Fruit fly (Drosophila melanogaster) S2 (cell line): ENCODE results near the gene Sf3b5.

Experiments used
- CG8478 ChIP-seq: fragments of >200 bp; optimal IDR thresholded peaks from 2 replicates; lab custom pipeline; 2018
- CTCF ChIP-seq, 2 experiments: fragments of >200 bp; optimal IDR thresholded peaks; 2 replicates each; lab custom pipeline; 2018

Sf3b5 gene

dm6 chr3R:9049091-9049981, 34.2 kb upstream of the Sf3b5 start:
- TF ChIP-seq CG8478 (lab: Kevin White, UChicago): no peak
- no peak for TF ChIP-seq CTCF (optimal IDR thresholded peaks at IDR 0.05; lab: Kevin White, UChicago)

dm6 chr3R:9048466-9049072, 33.4 kb upstream of the Sf3b5 start, which contains the start of gene Mst85C:
Gene Mst85C, plus strand, starts transcription at chr3R:9048645.
- TF ChIP-seq CG8478 (lab: Kevin White, UChicago): no peak
- no peak for TF ChIP-seq CTCF (optimal IDR thresholded peaks at IDR 0.05; lab: Kevin White, UChicago)

DNA sequence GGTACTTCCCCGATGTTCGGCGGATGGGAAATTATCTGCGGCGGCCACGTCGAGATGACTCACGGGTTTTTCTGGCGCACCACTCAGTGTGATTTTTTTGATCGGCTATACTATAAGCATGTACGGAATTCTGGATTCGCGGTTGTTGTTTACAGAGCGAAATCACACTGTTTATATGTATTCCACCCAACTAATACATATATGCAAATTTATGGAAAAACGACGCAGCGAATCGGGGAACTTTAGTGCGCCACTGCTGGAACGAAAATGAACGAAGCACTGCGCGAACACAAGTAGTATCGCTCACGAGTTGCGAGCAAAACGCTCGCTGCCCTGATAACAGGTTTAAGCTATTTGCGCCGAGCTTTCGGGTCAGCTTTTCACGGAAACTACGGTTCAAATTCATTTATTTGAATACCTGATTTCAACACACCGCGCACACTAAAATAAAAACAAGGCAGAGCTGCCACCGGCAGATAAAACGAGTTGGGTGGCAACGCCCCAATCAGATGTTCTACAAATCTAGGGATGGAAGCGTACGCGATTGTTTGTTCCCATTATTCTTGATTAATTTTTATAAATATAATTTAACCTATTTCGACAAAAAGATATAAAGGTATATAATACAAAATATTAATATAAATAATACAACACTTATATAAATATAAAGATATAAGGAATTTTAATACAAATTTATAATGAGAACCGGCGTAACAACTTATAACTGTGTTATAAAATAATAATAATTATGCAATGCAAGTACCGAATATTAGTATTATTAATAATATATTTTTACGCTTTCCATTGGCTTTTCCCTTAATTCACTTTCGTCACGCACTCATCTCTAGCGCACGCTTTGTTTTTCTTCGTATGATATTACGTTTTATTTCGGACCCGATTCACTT, 32.7 kb upstream of the Sf3b5 start, which contains the start of gene Rel:
Rel (minus strand) TSS at position 417 of the 905 bp plus-strand sequence.
- TF ChIP-seq CTCF (optimal IDR thresholded peaks at IDR 0.05; lab: Kevin White, UChicago) (no peak), CG8478 (lab: Kevin White, UChicago) (no peak)

DNA sequence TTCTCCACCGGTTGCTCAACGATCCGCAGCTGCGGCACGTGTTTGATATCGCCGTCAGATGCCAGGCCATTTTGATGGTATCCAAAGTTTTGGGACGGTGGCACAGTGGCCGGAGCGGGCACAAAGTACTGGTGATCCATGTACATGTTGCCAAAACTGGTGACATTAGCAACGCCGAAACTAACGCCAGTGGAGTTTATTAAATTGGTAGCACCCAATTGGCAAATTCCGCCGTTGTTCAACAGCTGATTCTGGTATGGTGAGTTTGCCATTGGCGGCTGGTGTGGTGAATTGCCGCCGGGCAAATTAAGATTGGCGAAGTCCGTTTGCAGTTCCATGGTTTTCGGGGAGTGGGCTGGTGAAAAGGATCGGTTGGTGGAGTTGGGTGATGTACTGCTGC, 31.8 kb upstream of the Sf3b5 start:
- TF ChIP-seq CG8478 (lab: Kevin White, UChicago) (no peak), CTCF (optimal IDR thresholded peaks at IDR 0.05; lab: Kevin White, UChicago) (no peak)

DNA sequence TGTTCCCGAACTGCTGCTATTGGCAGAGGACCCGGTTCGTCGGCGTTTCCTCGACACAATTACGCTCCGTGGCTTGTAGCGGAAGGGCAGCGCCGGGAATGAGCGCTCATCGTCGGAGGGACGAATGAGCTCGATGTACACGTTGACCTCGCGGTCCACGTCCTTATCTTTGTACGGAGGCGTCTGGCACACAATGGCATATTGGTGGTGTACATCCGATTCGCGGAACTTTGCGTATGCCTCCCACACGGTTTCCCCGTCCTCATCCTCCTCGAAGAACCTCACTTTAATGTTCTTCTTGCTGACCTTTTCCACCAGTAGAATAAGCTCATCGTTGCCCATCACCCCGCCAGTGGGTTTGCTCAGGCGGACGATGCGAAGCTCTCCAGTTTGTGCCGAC, 30.6 kb upstream of the Sf3b5 start:
- no peak for TF ChIP-seq CTCF (optimal IDR thresholded peaks at IDR 0.05; lab: Kevin White, UChicago)
- TF ChIP-seq CG8478 (lab: Kevin White, UChicago): no peak

DNA sequence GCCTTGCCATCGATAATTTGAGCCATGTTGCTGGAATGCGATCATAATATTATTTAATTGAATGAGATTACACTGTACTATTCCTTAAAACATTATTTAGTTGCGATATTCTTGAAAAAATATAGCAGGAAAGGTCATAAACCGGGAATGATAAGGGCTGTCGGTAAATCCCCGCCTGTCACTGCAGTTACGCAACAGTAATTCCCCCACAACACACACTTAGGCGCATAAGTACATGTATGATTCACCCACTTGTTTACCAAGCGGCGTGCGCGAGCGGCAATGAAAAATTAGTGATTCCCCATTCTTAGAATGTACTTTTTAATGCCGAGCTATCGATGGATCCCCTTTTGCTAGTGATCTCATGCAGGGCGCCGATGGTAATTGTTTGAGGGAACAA, 28.5 kb upstream of the Sf3b5 start:
- TF ChIP-seq CG8478 (lab: Kevin White, UChicago): no peak
- no peak for TF ChIP-seq CTCF (optimal IDR thresholded peaks at IDR 0.05; lab: Kevin White, UChicago)

DNA sequence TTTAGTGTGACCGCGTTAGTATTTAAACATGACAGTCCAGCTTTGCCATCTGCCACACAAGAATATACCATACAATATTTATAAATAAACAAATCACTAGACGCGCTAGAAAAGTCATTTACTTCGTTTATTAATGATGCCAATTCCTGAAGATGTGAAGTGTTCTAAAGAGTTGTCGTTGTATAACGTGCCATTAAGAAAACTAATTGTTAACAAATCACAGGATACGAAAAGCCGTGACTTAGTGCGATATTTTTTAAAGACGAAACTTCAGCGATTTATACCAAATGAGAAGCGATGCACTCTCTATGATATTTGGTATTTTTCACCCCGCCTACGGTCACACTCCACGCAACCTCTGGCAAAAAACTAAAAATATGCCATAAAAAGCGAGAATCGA, 24.3 kb upstream of the Sf3b5 start, which contains the start of gene neur:
neur (minus strand) TSS at position 24 of the 400 bp plus-strand sequence.
- TF ChIP-seq CG8478 (lab: Kevin White, UChicago) (no peak), CTCF (optimal IDR thresholded peaks at IDR 0.05; lab: Kevin White, UChicago) (no peak)

DNA sequence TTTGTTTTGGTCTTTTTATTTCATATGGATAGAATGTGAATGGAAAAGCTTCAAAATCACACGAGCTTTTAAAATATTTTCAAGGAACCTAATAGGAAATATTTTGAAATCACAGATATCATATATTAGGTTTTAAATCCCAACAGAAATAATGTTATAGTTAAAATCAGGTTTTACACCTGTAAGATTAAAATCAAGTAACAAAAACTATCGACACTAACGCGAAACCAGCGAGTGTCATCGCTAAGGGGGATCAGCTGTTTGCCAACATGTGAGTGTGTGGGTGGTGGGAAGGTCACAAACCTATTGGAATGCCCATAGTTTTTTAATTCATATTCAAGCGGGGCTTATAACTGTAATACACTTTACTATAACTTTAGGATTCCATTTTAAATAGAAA, 23.5 kb upstream of the Sf3b5 start, which contains the start of gene hyx:
hyx (plus strand) TSS at position 109 of the 400 bp plus-strand sequence.
- TF ChIP-seq CG8478 (lab: Kevin White, UChicago): no peak

DNA sequence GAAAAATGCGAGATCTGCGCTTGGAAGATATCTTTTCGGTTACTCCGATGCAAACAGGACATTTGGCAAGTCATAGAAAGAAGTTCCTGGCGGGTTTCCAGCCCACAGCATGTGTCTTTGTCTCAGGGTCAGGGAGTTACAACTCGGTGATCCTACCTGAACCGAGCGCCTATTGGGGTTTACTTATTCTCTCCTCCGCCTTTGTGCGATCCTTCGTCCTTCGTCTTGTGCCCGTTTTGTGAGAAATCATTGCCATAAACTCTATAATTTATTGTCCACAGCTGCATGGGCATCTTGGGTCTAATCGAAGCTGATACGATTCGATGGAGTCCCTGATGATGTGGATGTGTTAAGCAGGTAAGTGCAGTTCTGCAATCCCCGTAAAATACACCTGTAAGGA, 22.8 kb upstream of the Sf3b5 start:
- TF ChIP-seq CG8478 (lab: Kevin White, UChicago) (no peak), CTCF (optimal IDR thresholded peaks at IDR 0.05; lab: Kevin White, UChicago) (no peak)

dm6 chr3R:9035252-9035651, 20.1 kb upstream of the Sf3b5 start:
- TF ChIP-seq CG8478 (lab: Kevin White, UChicago) (no peak), CTCF (optimal IDR thresholded peaks at IDR 0.05; lab: Kevin White, UChicago) (no peak)

DNA sequence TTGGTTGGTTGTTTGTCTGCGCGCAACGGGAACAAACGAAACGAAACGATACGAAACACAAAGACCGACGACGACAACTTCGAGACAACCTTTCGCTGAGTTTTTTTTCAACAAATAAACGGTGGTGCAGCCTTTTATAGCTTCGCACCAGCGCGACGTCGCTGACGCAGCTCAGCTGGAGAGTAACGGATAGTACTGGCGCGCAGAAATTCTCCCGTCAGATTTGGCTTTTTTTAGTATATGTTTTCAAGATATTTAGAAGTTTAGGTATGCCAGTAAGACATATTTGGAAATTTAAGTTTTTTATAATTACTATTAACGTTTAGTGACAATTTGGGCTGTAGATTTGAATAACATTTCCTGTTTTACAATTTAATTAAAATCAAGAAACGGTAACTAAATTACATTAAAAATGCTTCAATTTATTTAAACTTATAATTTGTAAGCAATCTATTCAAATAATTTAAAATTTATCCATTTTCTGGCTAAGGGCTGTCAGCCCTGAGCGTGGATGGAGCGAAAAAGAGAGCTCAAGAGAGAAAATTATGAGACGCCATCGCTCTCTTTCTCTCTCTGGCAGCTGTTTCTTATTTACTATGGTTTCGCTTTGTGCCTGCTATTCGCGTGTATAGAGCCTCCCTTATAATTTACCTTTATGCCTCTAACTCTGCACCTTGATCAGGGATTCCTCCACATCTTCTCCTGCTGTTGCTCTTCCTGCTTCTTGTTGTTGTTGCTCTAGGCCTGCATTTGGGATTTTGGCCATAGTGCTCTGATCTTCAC, 18.7 kb upstream of the Sf3b5 start:
- TF ChIP-seq CTCF (optimal IDR thresholded peaks at IDR 0.05; lab: Kevin White, UChicago) (no peak), CG8478 (lab: Kevin White, UChicago) (no peak)

dm6 chr3R:9031797-9032418, 16.8 kb upstream of the Sf3b5 start:
- no peak for TF ChIP-seq CTCF (optimal IDR thresholded peaks at IDR 0.05; lab: Kevin White, UChicago)
- TF ChIP-seq CG8478 (lab: Kevin White, UChicago): no peak

dm6 chr3R:9030750-9031128, 15.6 kb upstream of the Sf3b5 start:
- TF ChIP-seq CG8478 (lab: Kevin White, UChicago) (no peak), CTCF (optimal IDR thresholded peaks at IDR 0.05; lab: Kevin White, UChicago) (no peak)
